Worm (Caenorhabditis elegans) whole organism, young adult: ENCODE measurements around the gene txt-13.
A peak's percentile ranks its signal among the peaks of the same experiment; 100 is the strongest.

Experiments used
- B0019.2 ChIP-seq: fragments of 200-800 bp; sonication (Bioruptor generic); conservative IDR thresholded peaks from 2 replicates; pipeline ENCODE4 v1.3.6; 2022; ENCODE audit warnings: missing genetic modification reagents, missing genetic modification characterization, missing compliant biosample characterization
- B0035.1 ChIP-seq: sonication (generic microtip); optimal IDR thresholded peaks from 2 replicates; lab custom pipeline; 2016; ENCODE audit warnings: missing genetic modification characterization, mild to moderate bottlenecking, missing compliant biosample characterization, missing genotype, missing genetic modification reagents
- C17E4.6 ChIP-seq: fragments of 200-800 bp; sonication (Bioruptor generic); IDR thresholded peaks from 2 replicates; pipeline ENCODE4 v1.3.6; 2022; ENCODE audit warnings: missing genetic modification reagents, missing genetic modification characterization, missing compliant biosample characterization
- F22D6.2 ChIP-seq: sonication (generic microtip); optimal IDR thresholded peaks from 2 replicates; lab custom pipeline; 2016; ENCODE audit warnings: mild to moderate bottlenecking, missing genetic modification characterization, missing compliant biosample characterization
- F33H1.4 ChIP-seq: fragments of 200-800 bp; sonication (Bioruptor generic); IDR thresholded peaks from 2 replicates; pipeline ENCODE4 v1.3.6; 2022; ENCODE audit warnings: missing genetic modification reagents, missing genetic modification characterization, missing compliant biosample characterization
- K11D2.4 ChIP-seq: fragments of 200-800 bp; sonication (Bioruptor generic); IDR thresholded peaks from 2 replicates; pipeline ENCODE4 v1.3.6; 2022; ENCODE audit warnings: missing genetic modification reagents, missing genetic modification characterization, missing compliant biosample characterization
- T07F8.4 ChIP-seq: sonication (generic microtip); optimal IDR thresholded peaks from 2 replicates; lab custom pipeline; 2016; ENCODE audit warnings: mild to moderate bottlenecking, missing genetic modification characterization, moderate library complexity, missing compliant biosample characterization
- Y95B8A.8 ChIP-seq: fragments of 200-800 bp; sonication (Bioruptor generic); IDR thresholded peaks from 2 replicates; pipeline ENCODE4 v1.3.6; 2022; ENCODE audit warnings: missing genetic modification reagents, missing genetic modification characterization, missing compliant biosample characterization
- aptf-3 ChIP-seq: fragments of 200-800 bp; sonication (Bioruptor generic); IDR thresholded peaks from 2 replicates; pipeline ENCODE4 v1.3.6; 2022; ENCODE audit warnings: missing genetic modification characterization, missing compliant biosample characterization
- athp-1 ChIP-seq: sonication (generic microtip); optimal IDR thresholded peaks from 2 replicates; lab custom pipeline; 2017; ENCODE audit warnings: mild to moderate bottlenecking, missing genetic modification characterization, missing compliant biosample characterization
- attf-6 ChIP-seq: fragments of 200-800 bp; sonication (Bioruptor generic); IDR thresholded peaks from 2 replicates; pipeline ENCODE4 v1.3.6; 2022; ENCODE audit warnings: missing genetic modification reagents, missing genetic modification characterization, missing compliant biosample characterization
- bed-1 ChIP-seq: fragments of 200-800 bp; sonication (Bioruptor generic); IDR thresholded peaks from 2 replicates; pipeline ENCODE4 v1.3.6; 2022; ENCODE audit warnings: missing genetic modification reagents, missing genetic modification characterization, missing compliant biosample characterization
- ccch-3 ChIP-seq: fragments of 200-800 bp; sonication (Bioruptor generic); optimal IDR thresholded peaks from 2 replicates; lab custom pipeline; 2018; ENCODE audit warnings: mild to moderate bottlenecking, missing genetic modification characterization, missing compliant biosample characterization
- ceh-100 ChIP-seq: fragments of 200-800 bp; sonication (Bioruptor generic); IDR thresholded peaks from 2 replicates; pipeline ENCODE4 v1.3.6; 2022; ENCODE audit warnings: missing genetic modification reagents, missing genetic modification characterization, missing compliant biosample characterization
- ceh-58 ChIP-seq: fragments of 200-800 bp; sonication (Bioruptor generic); IDR thresholded peaks from 2 replicates; pipeline ENCODE4 v1.3.6; 2022; ENCODE audit warnings: missing genetic modification characterization, missing compliant biosample characterization
- die-1 ChIP-seq: sonication (generic microtip); optimal IDR thresholded peaks from 2 replicates; lab custom pipeline; 2016; ENCODE audit warnings: missing genotype, mild to moderate bottlenecking, missing genetic modification characterization, missing compliant biosample characterization
- dox-1 ChIP-seq: fragments of 200-800 bp; sonication (Bioruptor generic); IDR thresholded peaks from 2 replicates; pipeline ENCODE4 v1.3.6; 2022; ENCODE audit warnings: missing genetic modification reagents, missing genetic modification characterization, missing compliant biosample characterization
- ets-4 ChIP-seq: fragments of 200-800 bp; sonication (Bioruptor generic); optimal IDR thresholded peaks from 2 replicates; lab custom pipeline; 2018; ENCODE audit warnings: mild to moderate bottlenecking, missing genetic modification characterization, missing compliant biosample characterization
- him-1 ChIP-seq: sonication (generic microtip); optimal IDR thresholded peaks from 2 replicates; lab custom pipeline; 2016; ENCODE audit warnings: missing genotype, missing genetic modification reagents, missing genetic modification characterization, missing compliant biosample characterization
- hlh-26 ChIP-seq: fragments of 200-800 bp; sonication (Bioruptor generic); conservative IDR thresholded peaks from 2 replicates; pipeline ENCODE4 v1.3.6; 2022; ENCODE audit warnings: missing genetic modification reagents, missing genetic modification characterization, missing compliant biosample characterization
- hmg-20 ChIP-seq: fragments of 200-800 bp; sonication (Bioruptor generic); IDR thresholded peaks from 2 replicates; pipeline ENCODE4 v1.3.6; 2022; ENCODE audit warnings: missing genetic modification reagents, missing genetic modification characterization, missing compliant biosample characterization
- hrde-1 ChIP-seq: sonication (generic microtip); optimal IDR thresholded peaks from 2 replicates; lab custom pipeline; 2016; ENCODE audit warnings: missing genetic modification characterization, mild to moderate bottlenecking, missing compliant biosample characterization, moderate library complexity, missing genotype, missing genetic modification reagents, borderline replicate concordance
- hsf-1 ChIP-seq: fragments of 200-800 bp; sonication (Bioruptor generic); IDR thresholded peaks from 2 replicates; pipeline ENCODE4 v1.3.6; 2022; ENCODE audit warnings: missing genetic modification reagents, missing genetic modification characterization, missing compliant biosample characterization
- let-526 ChIP-seq: fragments of 200-800 bp; sonication (Bioruptor generic); IDR thresholded peaks from 2 replicates; pipeline ENCODE4 v1.3.6; 2022; ENCODE audit warnings: missing genetic modification reagents, missing genetic modification characterization, missing compliant biosample characterization
- let-607 ChIP-seq, 2 experiments: fragments of 200-800 bp in 1 of 2; sonication (Bioruptor generic) in 1 of 2; sonication (generic microtip) in 1 of 2; optimal IDR thresholded peaks; 2 replicates each; lab custom pipeline; 2016 to 2018; ENCODE audit warnings: mild to moderate bottlenecking in 2 of 2, missing compliant biosample characterization in 2 of 2, missing genetic modification characterization in 2 of 2, moderate library complexity in 2 of 2, missing genotype in 1 of 2
- lin-26 ChIP-seq: fragments of 200-800 bp; sonication (Bioruptor generic); IDR thresholded peaks from 2 replicates; pipeline ENCODE4 v1.3.6; 2022; ENCODE audit warnings: missing genetic modification reagents, missing genetic modification characterization, missing compliant biosample characterization
- lin-35 ChIP-seq, 3 experiments: fragments of 150-350 bp in 2 of 3; sonication (generic microtip) in 1 of 3; optimal IDR thresholded peaks; 2 replicates each; lab custom pipeline; 2014 to 2018; ENCODE audit warnings: missing biosample characterization in 3 of 3, missing genetic modification characterization in 3 of 3, missing genetic modification reagents in 3 of 3
- lin-54 ChIP-seq: fragments of 200-800 bp; sonication (Bioruptor generic); optimal IDR thresholded peaks from 2 replicates; lab custom pipeline; 2018; ENCODE audit warnings: mild to moderate bottlenecking, missing genetic modification characterization, missing compliant biosample characterization
- lir-1 ChIP-seq: fragments of 200-800 bp; sonication (Bioruptor generic); conservative IDR thresholded peaks from 2 replicates; pipeline ENCODE4 v1.3.6; 2022; ENCODE audit warnings: missing genetic modification reagents, missing genetic modification characterization, missing compliant biosample characterization
- mel-28 ChIP-seq: sonication (generic microtip); optimal IDR thresholded peaks from 2 replicates; lab custom pipeline; 2016; ENCODE audit warnings: borderline replicate concordance, mild to moderate bottlenecking, missing genetic modification characterization, missing compliant biosample characterization
- mxl-1 ChIP-seq: sonication (generic microtip); optimal IDR thresholded peaks from 2 replicates; lab custom pipeline; 2016; ENCODE audit warnings: missing genetic modification characterization, missing compliant biosample characterization
- nfya-2 ChIP-seq: fragments of 200-800 bp; sonication (Bioruptor generic); IDR thresholded peaks from 2 replicates; pipeline ENCODE4 v1.3.6; 2022; ENCODE audit warnings: missing genetic modification reagents, missing genetic modification characterization, missing compliant biosample characterization
- nfyb-1 ChIP-seq: fragments of 200-800 bp; sonication (Bioruptor generic); IDR thresholded peaks from 2 replicates; pipeline ENCODE4 v1.3.6; 2022; ENCODE audit warnings: missing genetic modification reagents, missing genetic modification characterization, missing compliant biosample characterization
- nhr-27 ChIP-seq: fragments of 200-800 bp; sonication (Bioruptor generic); optimal IDR thresholded peaks from 2 replicates; lab custom pipeline; 2018; ENCODE audit warnings: mild to moderate bottlenecking, missing genetic modification characterization, moderate library complexity, missing compliant biosample characterization
- pha-4 ChIP-seq: fragments of 150-350 bp; sonication (generic microtip); optimal IDR thresholded peaks from 2 replicates; lab custom pipeline; 2014; ENCODE audit warnings: missing biosample characterization, missing genetic modification reagents, missing genetic modification characterization
- rcor-1 ChIP-seq: fragments of 200-800 bp; sonication (Bioruptor generic); IDR thresholded peaks from 2 replicates; pipeline ENCODE4 v1.3.6; 2022; ENCODE audit warnings: missing genetic modification reagents, missing genetic modification characterization, missing compliant biosample characterization
- repo-1 ChIP-seq: sonication (generic microtip); optimal IDR thresholded peaks from 2 replicates; lab custom pipeline; 2017; ENCODE audit warnings: mild to moderate bottlenecking, missing genetic modification characterization, missing compliant biosample characterization
- sdz-38 ChIP-seq: sonication (generic microtip); optimal IDR thresholded peaks from 2 replicates; lab custom pipeline; 2016; ENCODE audit warnings: missing genotype, missing genetic modification characterization, missing compliant biosample characterization
- snpc-1.1 ChIP-seq: sonication (generic microtip); optimal IDR thresholded peaks from 2 replicates; lab custom pipeline; 2017; ENCODE audit warnings: missing genetic modification characterization, mild to moderate bottlenecking, missing compliant biosample characterization, antibody characterized with exemption, moderate library complexity, missing genotype, missing genetic modification reagents; ENCODE audit not compliant: insufficient read depth
- snpc-1.3 ChIP-seq: sonication (generic microtip); optimal IDR thresholded peaks from 2 replicates; lab custom pipeline; 2017; ENCODE audit warnings: missing genetic modification characterization, mild to moderate bottlenecking, missing compliant biosample characterization, antibody characterized with exemption, moderate library complexity, missing genotype, missing genetic modification reagents; ENCODE audit not compliant: insufficient read depth
- snpc-3.4 ChIP-seq: sonication (generic microtip); optimal IDR thresholded peaks from 2 replicates; lab custom pipeline; 2017; ENCODE audit warnings: missing genetic modification characterization, mild to moderate bottlenecking, missing compliant biosample characterization, antibody characterized with exemption, moderate library complexity, missing genotype, missing genetic modification reagents
- snpc-4 ChIP-seq, 5 experiments: fragments of 150-350 bp in 1 of 5; sonication (generic microtip) in 4 of 5; optimal IDR thresholded peaks; 2 replicates each; lab custom pipeline; 2014 to 2018; ENCODE audit warnings: missing genetic modification characterization in 5 of 5, missing biosample characterization in 3 of 5, antibody characterized with exemption in 2 of 5, mild to moderate bottlenecking in 2 of 5, missing compliant biosample characterization in 2 of 5, missing genotype in 2 of 5, moderate library complexity in 2 of 5, missing genetic modification reagents in 1 of 5
- tbx-9 ChIP-seq: sonication (generic microtip); optimal IDR thresholded peaks from 2 replicates; lab custom pipeline; 2016; ENCODE audit warnings: borderline replicate concordance, missing genetic modification characterization, inconsistent platforms, missing compliant biosample characterization
- unc-62 ChIP-seq: fragments of 150-350 bp; optimal IDR thresholded peaks from 2 replicates; lab custom pipeline; 2014; ENCODE audit warnings: missing biosample characterization, missing genetic modification reagents, missing genetic modification characterization
- xnd-1 ChIP-seq: sonication (generic microtip); optimal IDR thresholded peaks from 2 replicates; lab custom pipeline; 2016; ENCODE audit warnings: missing genotype, missing genetic modification reagents, missing genetic modification characterization, missing compliant biosample characterization
- ztf-28 ChIP-seq: fragments of 200-800 bp; sonication (Bioruptor generic); IDR thresholded peaks from 2 replicates; pipeline ENCODE4 v1.3.6; 2022; ENCODE audit warnings: missing genetic modification reagents, missing genetic modification characterization, missing compliant biosample characterization
- ztf-6 ChIP-seq: fragments of 200-800 bp; sonication (Bioruptor generic); IDR thresholded peaks from 2 replicates; pipeline ENCODE4 v1.3.6; 2022; ENCODE audit warnings: missing genetic modification reagents, missing genetic modification characterization, missing compliant biosample characterization

Gene txt-13

ce11 chrII:10527649-10528134 is 42.7 kb upstream of the txt-13 start, which contains the start of gene mab-10 (continued):
- TF ChIP-seq hsf-1: no peak
- TF ChIP-seq tbx-9: no peak
- TF ChIP-seq B0019.2 (GFP tag; lab: Robert Waterston, UW): no peak
- TF ChIP-seq die-1 (tag; lab: Kevin White, UChicago): peak; percentile 29
- TF ChIP-seq snpc-1.1 (tag; lab: Kevin White, UChicago): no peak
- TF ChIP-seq T07F8.4 (tag; lab: Kevin White, UChicago): no peak
- TF ChIP-seq ceh-100 (GFP tag; lab: Robert Waterston, UW): 0 out of 2 replicates have a peak, but pooled peaks have one; percentile 35
- TF ChIP-seq dox-1 (GFP tag; lab: Robert Waterston, UW): peak; percentile 84
- no peak for TF ChIP-seq aptf-3 (GFP tag; lab: Robert Waterston, UW)
- TF ChIP-seq lir-1: no peak
- no peak for TF ChIP-seq attf-6 (GFP tag; lab: Robert Waterston, UW)
- no peak for TF ChIP-seq B0035.1 (tag; lab: Kevin White, UChicago)
- TF ChIP-seq Y95B8A.8 (GFP tag; lab: Robert Waterston, UW): no peak
- TF ChIP-seq ceh-58 (GFP tag; lab: Robert Waterston, UW): no peak
- no peak for TF ChIP-seq ztf-6 (GFP tag; lab: Robert Waterston, UW)
- no peak for TF ChIP-seq let-526 (GFP tag; lab: Robert Waterston, UW)
- TF ChIP-seq him-1 (tag; lab: Kevin White, UChicago): no peak
- TF ChIP-seq mel-28 (tag; lab: Kevin White, UChicago): no peak
- no peak for TF ChIP-seq snpc-1.3 (tag; lab: Kevin White, UChicago)
- no peak for TF ChIP-seq snpc-3.4 (tag; lab: Kevin White, UChicago)
- no peak for TF ChIP-seq unc-62 (GFP tag; lab: Kevin White, UChicago)
- no peak for TF ChIP-seq snpc-4 (GFP tag; optimal IDR thresholded peaks at IDR 0.05; lab: Kevin White, UChicago)
- TF ChIP-seq snpc-4 (tag; optimal IDR thresholded peaks at IDR 0.05; lab: Kevin White, UChicago): peak in 1 of 4 experiments; percentile 18
- TF ChIP-seq lin-54 (GFP tag; lab: Kevin White, UChicago): no peak
- TF ChIP-seq hrde-1 (tag; lab: Kevin White, UChicago): no peak
- TF ChIP-seq athp-1 (tag; lab: Kevin White, UChicago): peak; percentile 30
- TF ChIP-seq lin-35 (GFP tag; optimal IDR thresholded peaks at IDR 0.05; lab: Kevin White, UChicago): no peak
- TF ChIP-seq bed-1 (GFP tag; lab: Robert Waterston, UW): no peak
- TF ChIP-seq pha-4 (tag; lab: Kevin White, UChicago): no peak
- TF ChIP-seq ztf-28 (GFP tag; lab: Robert Waterston, UW): no peak
- no peak for TF ChIP-seq let-607 (tag; optimal IDR thresholded peaks at IDR 0.05; lab: Kevin White, UChicago)
- no peak; the same call in 1 of the 2 replicates for TF ChIP-seq K11D2.4 (GFP tag; lab: Robert Waterston, UW)
- no peak for TF ChIP-seq sdz-38 (tag; lab: Kevin White, UChicago)
- TF ChIP-seq hlh-26: no peak
- 0 out of 2 replicates have a peak, but pooled peaks have one; percentile 12 for TF ChIP-seq nfyb-1 (GFP tag; lab: Robert Waterston, UW)
- no peak for TF ChIP-seq hmg-20 (GFP tag; lab: Robert Waterston, UW)
- TF ChIP-seq lin-26 (GFP tag; lab: Robert Waterston, UW): no peak
- TF ChIP-seq xnd-1: no peak
- no peak for TF ChIP-seq nfya-2
- no peak for TF ChIP-seq rcor-1 (GFP tag; lab: Robert Waterston, UW)
- no peak for TF ChIP-seq C17E4.6
- TF ChIP-seq repo-1 (tag; lab: Kevin White, UChicago): no peak
- no peak for TF ChIP-seq nhr-27 (tag; lab: Kevin White, UChicago)
- TF ChIP-seq ets-4 (GFP tag; lab: Kevin White, UChicago): no peak
- no peak for TF ChIP-seq ccch-3
- no peak for TF ChIP-seq F33H1.4 (GFP tag; lab: Robert Waterston, UW)
- TF ChIP-seq F22D6.2 (tag; lab: Kevin White, UChicago): no peak
- TF ChIP-seq mxl-1 (tag; lab: Kevin White, UChicago): peak; percentile 35
